Fruit fly (Drosophila melanogaster) whole organism, embryonic: Measurements from ENCODE around the gene CG6178.

Experiments used
- Atf-2 ChIP-seq: fragments of 200-800 bp; sonication (Bioruptor generic); optimal IDR thresholded peaks from 2 replicates; lab custom pipeline; 2016; ENCODE audit warnings: missing biosample characterization, missing genetic modification characterization
- CG11504 ChIP-seq: fragments of 200-800 bp; sonication (Bioruptor generic); optimal IDR thresholded peaks from 3 replicates; lab custom pipeline; 2019; ENCODE audit warnings: missing biosample characterization, mild to moderate bottlenecking, missing genetic modification characterization, moderate library complexity
- CG11723 ChIP-seq: fragments of 200-800 bp; sonication (Bioruptor generic); optimal IDR thresholded peaks from 2 replicates; lab custom pipeline; 2017; ENCODE audit warnings: missing biosample characterization, mild to moderate bottlenecking, missing genetic modification characterization
- CG13296 ChIP-seq: fragments of 200-800 bp; sonication (Bioruptor generic); optimal IDR thresholded peaks from 3 replicates; lab custom pipeline; 2018; ENCODE audit warnings: missing biosample characterization, mild to moderate bottlenecking, missing genetic modification characterization
- CG13624 ChIP-seq: fragments of 200-800 bp; sonication (Bioruptor generic); optimal IDR thresholded peaks from 2 replicates; lab custom pipeline; 2016; ENCODE audit warnings: missing biosample characterization, missing genetic modification characterization
- CG14014 ChIP-seq: fragments of 200-800 bp; sonication (Bioruptor generic); IDR thresholded peaks from 2 replicates; pipeline ENCODE4 v1.3.6; 2022; ENCODE audit warnings: missing biosample characterization, missing genetic modification characterization
- CG14050 ChIP-seq: fragments of 200-800 bp; sonication (Bioruptor generic); IDR thresholded peaks from 3 replicates; pipeline ENCODE4 v1.3.6; 2022; ENCODE audit warnings: missing biosample characterization, missing genetic modification characterization
- CG17359 ChIP-seq: fragments of 200-800 bp; sonication (Bioruptor generic); optimal IDR thresholded peaks from 3 replicates; lab custom pipeline; 2018; ENCODE audit warnings: missing biosample characterization, mild to moderate bottlenecking, missing genetic modification characterization, moderate library complexity
- CG17385 ChIP-seq: fragments of 200-800 bp; sonication (Bioruptor generic); optimal IDR thresholded peaks from 3 replicates; lab custom pipeline; 2018; ENCODE audit warnings: missing biosample characterization, mild to moderate bottlenecking, missing genetic modification characterization
- CG34224 ChIP-seq: fragments of 200-800 bp; sonication (Bioruptor generic); IDR thresholded peaks from 3 replicates; pipeline ENCODE4 v1.3.6; 2022; ENCODE audit warnings: missing biosample characterization, missing genetic modification characterization; ENCODE audit not compliant: partially characterized antibody
- CG3838 ChIP-seq: fragments of 200-800 bp; sonication (Bioruptor generic); optimal IDR thresholded peaks from 3 replicates; lab custom pipeline; 2016; ENCODE audit warnings: missing biosample characterization, missing genetic modification characterization
- CG4328 ChIP-seq: fragments of 200-800 bp; sonication (Bioruptor generic); optimal IDR thresholded peaks from 3 replicates; lab custom pipeline; 2017; ENCODE audit warnings: missing biosample characterization, missing genetic modification reagents, missing genetic modification characterization
- CG5953 ChIP-seq: fragments of 200-800 bp; sonication (Bioruptor generic); IDR thresholded peaks from 2 replicates; pipeline ENCODE4 v1.3.6; 2022; ENCODE audit warnings: missing biosample characterization, missing genetic modification characterization
- CG6272 ChIP-seq: fragments of 200-800 bp; sonication (Bioruptor generic); IDR thresholded peaks from 2 replicates; pipeline ENCODE4 v1.3.6; 2022; ENCODE audit warnings: missing biosample characterization, missing genetic modification characterization
- CG6813 ChIP-seq: fragments of 200-800 bp; sonication (Bioruptor generic); optimal IDR thresholded peaks from 2 replicates; lab custom pipeline; 2017; ENCODE audit warnings: missing biosample characterization, missing genetic modification characterization, mild to moderate bottlenecking, moderate library complexity, missing genetic modification reagents
- CG7786 ChIP-seq: fragments of 200-800 bp; sonication (Bioruptor generic); optimal IDR thresholded peaks from 2 replicates; lab custom pipeline; 2016; ENCODE audit warnings: missing biosample characterization, missing genetic modification characterization
- CG7987 ChIP-seq: fragments of 200-800 bp; sonication (Bioruptor generic); optimal IDR thresholded peaks from 2 replicates; lab custom pipeline; 2018; ENCODE audit warnings: missing biosample characterization, mild to moderate bottlenecking, missing genetic modification characterization, moderate library complexity
- CG8281 ChIP-seq: fragments of 200-800 bp; sonication (Bioruptor generic); optimal IDR thresholded peaks from 2 replicates; lab custom pipeline; 2018; ENCODE audit warnings: missing biosample characterization, mild to moderate bottlenecking, missing genetic modification characterization, moderate library complexity
- CG8359 ChIP-seq: fragments of 200-800 bp; sonication (Bioruptor generic); optimal IDR thresholded peaks from 2 replicates; lab custom pipeline; 2017; ENCODE audit warnings: missing biosample characterization, mild to moderate bottlenecking, missing genetic modification characterization, borderline replicate concordance
- Dek ChIP-seq: fragments of 200-800 bp; sonication (Bioruptor generic); optimal IDR thresholded peaks from 3 replicates; lab custom pipeline; 2019; ENCODE audit warnings: missing biosample characterization, mild to moderate bottlenecking, missing genetic modification characterization, moderate library complexity
- Dfd ChIP-seq, 2 experiments: fragments of >200 bp; optimal IDR thresholded peaks; 2 replicates each; lab custom pipeline; 2017; ENCODE audit warnings: missing biosample characterization in 2 of 2, missing genetic modification characterization in 2 of 2
- HLH3B ChIP-seq: fragments of 200-800 bp; sonication (Bioruptor generic); IDR thresholded peaks from 2 replicates; pipeline ENCODE4 v1.3.6; 2022; ENCODE audit warnings: missing biosample characterization, missing genetic modification characterization
- Hr51 ChIP-seq, 2 experiments: fragments of 200-800 bp; sonication (Bioruptor generic); optimal IDR thresholded peaks; 2 replicates in 1 of 2; 3 replicates in 1 of 2; lab custom pipeline; 2016 to 2018; ENCODE audit warnings: missing biosample characterization in 2 of 2, missing genetic modification characterization in 2 of 2, mild to moderate bottlenecking in 1 of 2, moderate library complexity in 1 of 2
- Max ChIP-seq: fragments of 200-800 bp; sonication (Bioruptor generic); optimal IDR thresholded peaks from 2 replicates; lab custom pipeline; 2016; ENCODE audit warnings: missing biosample characterization, mild to moderate bottlenecking, missing genetic modification characterization
- Oli ChIP-seq: fragments of 200-800 bp; sonication (Bioruptor generic); optimal IDR thresholded peaks from 2 replicates; lab custom pipeline; 2018; ENCODE audit warnings: missing biosample characterization, mild to moderate bottlenecking, missing genetic modification characterization, moderate library complexity
- Pdp1 ChIP-seq, 2 experiments: fragments of 200-800 bp; sonication (Bioruptor generic); optimal IDR thresholded peaks; 3 replicates each; lab custom pipeline; 2016; ENCODE audit warnings: missing biosample characterization in 2 of 2, missing genetic modification characterization in 2 of 2, mild to moderate bottlenecking in 1 of 2, moderate library complexity in 1 of 2
- Sox100B ChIP-seq: fragments of 200-800 bp; sonication (Bioruptor generic); optimal IDR thresholded peaks from 3 replicates; lab custom pipeline; 2018; ENCODE audit warnings: missing biosample characterization, mild to moderate bottlenecking, missing genetic modification characterization
- Sry-δ ChIP-seq: fragments of 200-800 bp; sonication (Bioruptor generic); optimal IDR thresholded peaks from 2 replicates; lab custom pipeline; 2016; ENCODE audit warnings: missing biosample characterization, missing genetic modification characterization
- Ssrp ChIP-seq: fragments of 200-800 bp; sonication (Bioruptor generic); optimal IDR thresholded peaks from 2 replicates; lab custom pipeline; 2018; ENCODE audit warnings: missing biosample characterization, mild to moderate bottlenecking, missing genetic modification characterization, moderate library complexity
- Trl ChIP-seq, 3 experiments: fragments of >200 bp in 2 of 3; fragments of 200-800 bp in 1 of 3; sonication (Bioruptor generic) in 1 of 3; optimal IDR thresholded peaks; 2 replicates in 1 of 3; 3 replicates in 2 of 3; lab custom pipeline; 2016 to 2017; ENCODE audit warnings: missing biosample characterization in 1 of 3, missing genetic modification characterization in 1 of 3
- Vsx1 ChIP-seq: fragments of 200-800 bp; sonication (Bioruptor generic); optimal IDR thresholded peaks from 2 replicates; lab custom pipeline; 2017; ENCODE audit warnings: missing biosample characterization, mild to moderate bottlenecking, missing genetic modification characterization, missing genetic modification reagents
- chinmo ChIP-seq: fragments of 200-800 bp; sonication (Bioruptor generic); IDR thresholded peaks from 4 replicates; pipeline ENCODE4 v1.3.6; 2022; ENCODE audit warnings: missing biosample characterization, missing genetic modification characterization; ENCODE audit not compliant: partially characterized antibody
- corto ChIP-seq: fragments of 200-800 bp; sonication (Bioruptor generic); optimal IDR thresholded peaks from 2 replicates; lab custom pipeline; 2016; ENCODE audit warnings: missing biosample characterization, mild to moderate bottlenecking, missing genetic modification characterization, moderate library complexity
- crp ChIP-seq, 2 experiments: fragments of 200-800 bp; sonication (Bioruptor generic); optimal IDR thresholded peaks; 2 replicates in 1 of 2; 3 replicates in 1 of 2; lab custom pipeline; 2017; ENCODE audit warnings: missing biosample characterization in 2 of 2, missing genetic modification characterization in 2 of 2, mild to moderate bottlenecking in 1 of 2, moderate library complexity in 1 of 2
- disco-r ChIP-seq: fragments of 200-800 bp; sonication (Bioruptor generic); optimal IDR thresholded peaks from 2 replicates; lab custom pipeline; 2016; ENCODE audit warnings: missing biosample characterization, missing genetic modification characterization
- fu2 ChIP-seq: fragments of 200-800 bp; sonication (Bioruptor generic); optimal IDR thresholded peaks from 2 replicates; lab custom pipeline; 2016; ENCODE audit warnings: missing biosample characterization, missing genetic modification characterization
- grn ChIP-seq: fragments of 200-800 bp; sonication (Bioruptor generic); optimal IDR thresholded peaks from 3 replicates; lab custom pipeline; 2017; ENCODE audit warnings: missing biosample characterization, missing genetic modification characterization
- gt ChIP-seq: fragments of 200-800 bp; sonication (Bioruptor generic); IDR thresholded peaks from 2 replicates; pipeline ENCODE4 v1.3.6; 2022; ENCODE audit warnings: missing biosample characterization, missing genetic modification characterization
- ham ChIP-seq: fragments of 200-800 bp; sonication (Bioruptor generic); IDR thresholded peaks from 2 replicates; pipeline ENCODE4 v1.3.6; 2022; ENCODE audit warnings: missing biosample characterization, missing genetic modification characterization
- lbe ChIP-seq: fragments of 200-800 bp; sonication (Bioruptor generic); optimal IDR thresholded peaks from 2 replicates; lab custom pipeline; 2016; ENCODE audit warnings: missing biosample characterization, mild to moderate bottlenecking, missing genetic modification characterization
- mld ChIP-seq: fragments of 200-800 bp; sonication (Bioruptor generic); IDR thresholded peaks from 3 replicates; pipeline ENCODE4 v1.3.6; 2022; ENCODE audit warnings: missing biosample characterization, missing genetic modification characterization; ENCODE audit not compliant: partially characterized antibody
- nerfin-1 ChIP-seq: fragments of 200-800 bp; sonication (Bioruptor generic); optimal IDR thresholded peaks from 3 replicates; lab custom pipeline; 2019; ENCODE audit warnings: missing biosample characterization, mild to moderate bottlenecking, missing genetic modification characterization, moderate library complexity
- schlank ChIP-seq: fragments of 200-800 bp; sonication (Bioruptor generic); optimal IDR thresholded peaks from 2 replicates; lab custom pipeline; 2018; ENCODE audit warnings: missing biosample characterization, mild to moderate bottlenecking, missing genetic modification characterization
- seq ChIP-seq: fragments of 200-800 bp; sonication (Bioruptor generic); IDR thresholded peaks from 2 replicates; pipeline ENCODE4 v1.3.6; 2022; ENCODE audit warnings: missing biosample characterization, missing genetic modification characterization
- slbo ChIP-seq: fragments of 200-800 bp; sonication (Bioruptor generic); IDR thresholded peaks from 2 replicates; pipeline ENCODE4 v1.3.6; 2022; ENCODE audit warnings: missing biosample characterization, missing genetic modification characterization
- stc ChIP-seq: fragments of 200-800 bp; sonication (Bioruptor generic); IDR thresholded peaks from 2 replicates; pipeline ENCODE4 v1.3.6; 2022; ENCODE audit warnings: missing biosample characterization, missing genetic modification characterization
- sug ChIP-seq: fragments of 200-800 bp; optimal IDR thresholded peaks from 2 replicates; lab custom pipeline; 2019; ENCODE audit warnings: missing biosample characterization, mild to moderate bottlenecking, missing genetic modification characterization, moderate library complexity
- trem ChIP-seq: fragments of 200-800 bp; optimal IDR thresholded peaks from 3 replicates; lab custom pipeline; 2019; ENCODE audit warnings: missing biosample characterization, mild to moderate bottlenecking, missing genetic modification characterization, moderate library complexity
- unc-4 ChIP-seq: fragments of 200-800 bp; sonication (Bioruptor generic); IDR thresholded peaks from 2 replicates; pipeline ENCODE4 v1.3.6; 2022; ENCODE audit warnings: missing biosample characterization, missing genetic modification characterization; ENCODE audit not compliant: partially characterized antibody

CG6178 gene

DNA sequence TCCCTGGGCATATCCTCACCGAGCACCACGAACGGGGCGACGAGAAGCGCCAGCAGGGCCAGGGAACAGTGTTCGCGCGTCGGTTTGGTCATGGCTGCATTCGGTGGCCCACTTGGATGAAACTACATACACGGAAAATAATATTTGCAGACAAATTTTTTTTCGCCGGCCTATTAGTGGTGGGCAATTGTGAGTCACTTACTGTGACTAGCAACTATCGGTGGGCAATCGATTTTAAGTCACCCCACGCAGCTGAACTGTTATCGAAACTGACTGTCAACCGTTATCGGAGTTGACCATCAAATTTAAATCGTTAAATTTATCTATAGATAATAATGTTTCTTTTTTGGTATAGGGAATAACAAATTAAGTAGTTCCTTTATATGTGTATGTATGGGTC is 17.2 kb downstream of the CG6178 start, which contains the start of gene CG5510 (continued):
- TF ChIP-seq slbo (GFP tag; lab: Robert Waterston, UW) = peak; percentile 78
- no peak for TF ChIP-seq CG8359 (GFP tag; lab: Kevin White, UChicago)
- TF ChIP-seq CG17359 (tag; lab: Kevin White, UChicago) = peak; percentile 43
- TF ChIP-seq Vsx1 = no peak
- no peak for TF ChIP-seq Dfd (GFP tag; optimal IDR thresholded peaks at IDR 0.05; lab: Kevin White, UChicago)
- no peak for TF ChIP-seq CG3838 (GFP tag; lab: Kevin White, UChicago)
- TF ChIP-seq CG13624 (GFP tag; lab: Kevin White, UChicago) = peak; percentile 80
- no peak for TF ChIP-seq seq
- peak in 1 of 2 experiments; percentile 56 for TF ChIP-seq Hr51 (GFP tag; optimal IDR thresholded peaks at IDR 0.05; lab: Kevin White, UChicago)
- TF ChIP-seq CG8281 (tag; lab: Kevin White, UChicago) = no peak
- no peak for TF ChIP-seq Atf-2 (GFP tag; lab: Kevin White, UChicago)
- peak; percentile 98 for TF ChIP-seq unc-4
- no peak for TF ChIP-seq Trl (optimal IDR thresholded peaks at IDR 0.05; lab: Kevin White, UChicago)
- TF ChIP-seq Trl (GFP tag; optimal IDR thresholded peaks at IDR 0.05; lab: Kevin White, UChicago) = peak; percentile 40
- no peak for TF ChIP-seq Oli (tag; lab: Kevin White, UChicago)
- peak in 1 of 2 experiments; percentile 67 for TF ChIP-seq crp (GFP tag; optimal IDR thresholded peaks at IDR 0.05; lab: Kevin White, UChicago)
- TF ChIP-seq CG17385 (GFP tag; lab: Kevin White, UChicago) = no peak
- TF ChIP-seq CG5953 = no peak
- TF ChIP-seq CG4328 (GFP tag; lab: Kevin White, UChicago) = no peak
- no peak for TF ChIP-seq CG13296
- peak; percentile 32; the same call in 1 of the 2 replicates for TF ChIP-seq CG6272 (GFP tag; lab: Robert Waterston, UW)
- no peak for TF ChIP-seq corto (GFP tag; lab: Kevin White, UChicago)
- TF ChIP-seq grn (GFP tag; lab: Kevin White, UChicago) = no peak
- no peak for TF ChIP-seq ham (GFP tag; lab: Robert Waterston, UW)
- TF ChIP-seq CG7786 = peak; percentile 25
- no peak for TF ChIP-seq lbe
- TF ChIP-seq disco-r (GFP tag; lab: Kevin White, UChicago) = no peak
- TF ChIP-seq CG14050 (GFP tag; lab: Robert Waterston, UW) = no peak
- peak; percentile 84 for TF ChIP-seq trem (tag; lab: Kevin White, UChicago)
- TF ChIP-seq stc = no peak; the same call in 1 of the 2 replicates
- peak; percentile 47 for TF ChIP-seq HLH3B
- TF ChIP-seq Max (GFP tag; lab: Kevin White, UChicago) = peak; percentile 54
- peak; percentile 99 for TF ChIP-seq CG34224 (GFP tag; lab: Robert Waterston, UW)
- peak; percentile 58 to 61 for TF ChIP-seq Pdp1 (GFP tag; optimal IDR thresholded peaks at IDR 0.05; lab: Kevin White, UChicago)
- no peak for TF ChIP-seq Ssrp (tag; lab: Kevin White, UChicago)
- TF ChIP-seq CG6813 (GFP tag; lab: Kevin White, UChicago) = peak; percentile 22
- no peak for TF ChIP-seq Sox100B (GFP tag; lab: Kevin White, UChicago)
- no peak for TF ChIP-seq nerfin-1
- peak; percentile 32 for TF ChIP-seq Dek (tag; lab: Kevin White, UChicago)
- peak; percentile 97 for TF ChIP-seq mld
- peak; percentile 48 for TF ChIP-seq CG7987 (GFP tag; lab: Kevin White, UChicago)
- peak; percentile 33; the same call in 1 of the 2 replicates for TF ChIP-seq CG14014 (GFP tag; lab: Robert Waterston, UW)
- TF ChIP-seq fu2 (GFP tag; lab: Kevin White, UChicago) = peak; percentile 24
- TF ChIP-seq sug (tag; lab: Kevin White, UChicago) = peak; percentile 73
- no peak for TF ChIP-seq gt (GFP tag; lab: Robert Waterston, UW)
- TF ChIP-seq Sry-δ (GFP tag; lab: Kevin White, UChicago) = peak; percentile 98
- TF ChIP-seq CG11504 (tag; lab: Kevin White, UChicago) = no peak
- peak; percentile 98 for TF ChIP-seq chinmo (GFP tag; lab: Robert Waterston, UW)
- TF ChIP-seq CG11723 = no peak
- no peak for TF ChIP-seq schlank (tag; lab: Kevin White, UChicago)
